Worm (Caenorhabditis elegans) whole organism, young adult: ENCODE data around the gene uroc-1.
A peak's percentile ranks its signal among the peaks of the same experiment; 100 is the strongest.

Source experiments
- B0035.1 ChIP-seq: sonication (generic microtip); optimal IDR thresholded peaks from 2 replicates; lab custom pipeline; 2016; ENCODE audit warnings: missing genetic modification characterization, mild to moderate bottlenecking, missing compliant biosample characterization, missing genotype, missing genetic modification reagents
- B0336.3 ChIP-seq: fragments of 200-800 bp; sonication (Bioruptor generic); IDR thresholded peaks from 2 replicates; pipeline ENCODE4 v1.3.6; 2022; ENCODE audit warnings: missing genetic modification characterization, missing compliant biosample characterization
- C06A6.2 ChIP-seq: fragments of 200-800 bp; sonication (Bioruptor generic); conservative IDR thresholded peaks from 2 replicates; pipeline ENCODE4 v1.3.6; 2022; ENCODE audit warnings: missing genetic modification characterization, missing compliant biosample characterization
- F10E7.11 ChIP-seq: sonication (generic microtip); optimal IDR thresholded peaks from 2 replicates; lab custom pipeline; 2017; ENCODE audit warnings: mild to moderate bottlenecking, missing genetic modification characterization, moderate library complexity, missing compliant biosample characterization
- K12H6.12 ChIP-seq: fragments of 200-800 bp; sonication (Bioruptor generic); optimal IDR thresholded peaks from 2 replicates; lab custom pipeline; 2018; ENCODE audit warnings: mild to moderate bottlenecking, missing genetic modification characterization, missing compliant biosample characterization
- Y53G8AR.9 ChIP-seq: fragments of 200-800 bp; sonication (Bioruptor generic); conservative IDR thresholded peaks from 2 replicates; pipeline ENCODE4 v1.3.6; 2022; ENCODE audit warnings: missing genetic modification reagents, missing genetic modification characterization, missing compliant biosample characterization
- Y56A3A.18 ChIP-seq: fragments of 200-800 bp; sonication (Bioruptor generic); IDR thresholded peaks from 2 replicates; pipeline ENCODE4 v1.3.6; 2022; ENCODE audit warnings: missing genetic modification reagents, missing genetic modification characterization, missing compliant biosample characterization
- ZK185.1 ChIP-seq: sonication (generic microtip); optimal IDR thresholded peaks from 2 replicates; lab custom pipeline; 2016; ENCODE audit warnings: mild to moderate bottlenecking, missing genetic modification characterization, missing compliant biosample characterization; ENCODE audit not compliant: poor library complexity, severe bottlenecking
- ama-1 ChIP-seq, 3 experiments: fragments of 150-350 bp in 1 of 3; sonication (generic microtip) in 2 of 3; optimal IDR thresholded peaks; 2 replicates each; lab custom pipeline; 2014 to 2018; ENCODE audit warnings: missing biosample characterization in 2 of 3, missing genetic modification characterization in 2 of 3, missing genetic modification reagents in 2 of 3
- atf-7 ChIP-seq: sonication (generic microtip); optimal IDR thresholded peaks from 2 replicates; lab custom pipeline; 2017; ENCODE audit warnings: mild to moderate bottlenecking, missing genetic modification characterization, missing compliant biosample characterization
- athp-1 ChIP-seq: sonication (generic microtip); optimal IDR thresholded peaks from 2 replicates; lab custom pipeline; 2017; ENCODE audit warnings: mild to moderate bottlenecking, missing genetic modification characterization, missing compliant biosample characterization
- attf-5 ChIP-seq: fragments of 200-800 bp; sonication (Bioruptor generic); optimal IDR thresholded peaks from 2 replicates; lab custom pipeline; 2018; ENCODE audit warnings: mild to moderate bottlenecking, missing genetic modification characterization, missing compliant biosample characterization
- attf-6 ChIP-seq: fragments of 200-800 bp; sonication (Bioruptor generic); IDR thresholded peaks from 2 replicates; pipeline ENCODE4 v1.3.6; 2022; ENCODE audit warnings: missing genetic modification reagents, missing genetic modification characterization, missing compliant biosample characterization
- cebp-1 ChIP-seq, 2 experiments: fragments of 200-800 bp in 1 of 2; sonication (Bioruptor generic) in 1 of 2; sonication (generic microtip) in 1 of 2; IDR thresholded peaks in 1 of 2; optimal IDR thresholded peaks in 1 of 2; 2 replicates each; pipeline versions ENCODE4 v1.3.6 to Lab custom; 2017 to 2022; ENCODE audit warnings: missing compliant biosample characterization in 2 of 2, missing genetic modification characterization in 2 of 2, mild to moderate bottlenecking in 1 of 2, missing genetic modification reagents in 1 of 2, moderate library complexity in 1 of 2
- cebp-2 ChIP-seq: fragments of 200-800 bp; sonication (Bioruptor generic); IDR thresholded peaks from 2 replicates; pipeline ENCODE4 v1.3.6; 2022; ENCODE audit warnings: missing genetic modification characterization, missing compliant biosample characterization
- ceh-27 ChIP-seq: fragments of 200-800 bp; sonication (Bioruptor generic); optimal IDR thresholded peaks from 2 replicates; lab custom pipeline; 2018; ENCODE audit warnings: mild to moderate bottlenecking, missing genetic modification characterization, moderate library complexity, missing compliant biosample characterization
- ceh-58 ChIP-seq: fragments of 200-800 bp; sonication (Bioruptor generic); IDR thresholded peaks from 2 replicates; pipeline ENCODE4 v1.3.6; 2022; ENCODE audit warnings: missing genetic modification characterization, missing compliant biosample characterization
- dox-1 ChIP-seq: fragments of 200-800 bp; sonication (Bioruptor generic); IDR thresholded peaks from 2 replicates; pipeline ENCODE4 v1.3.6; 2022; ENCODE audit warnings: missing genetic modification reagents, missing genetic modification characterization, missing compliant biosample characterization
- egrh-3 ChIP-seq: fragments of 200-800 bp; sonication (Bioruptor generic); IDR thresholded peaks from 2 replicates; pipeline ENCODE4 v1.3.6; 2022; ENCODE audit warnings: missing genetic modification reagents, missing genetic modification characterization, missing compliant biosample characterization
- hmg-1.2 ChIP-seq: fragments of 200-800 bp; sonication (Bioruptor generic); IDR thresholded peaks from 2 replicates; pipeline ENCODE4 v1.3.6; 2022; ENCODE audit warnings: missing genetic modification reagents, missing genetic modification characterization, missing compliant biosample characterization
- hmg-20 ChIP-seq: fragments of 200-800 bp; sonication (Bioruptor generic); IDR thresholded peaks from 2 replicates; pipeline ENCODE4 v1.3.6; 2022; ENCODE audit warnings: missing genetic modification reagents, missing genetic modification characterization, missing compliant biosample characterization
- let-607 ChIP-seq, 2 experiments: fragments of 200-800 bp in 1 of 2; sonication (Bioruptor generic) in 1 of 2; sonication (generic microtip) in 1 of 2; optimal IDR thresholded peaks; 2 replicates each; lab custom pipeline; 2016 to 2018; ENCODE audit warnings: mild to moderate bottlenecking in 2 of 2, missing compliant biosample characterization in 2 of 2, missing genetic modification characterization in 2 of 2, moderate library complexity in 2 of 2, missing genotype in 1 of 2
- lin-26 ChIP-seq: fragments of 200-800 bp; sonication (Bioruptor generic); IDR thresholded peaks from 2 replicates; pipeline ENCODE4 v1.3.6; 2022; ENCODE audit warnings: missing genetic modification reagents, missing genetic modification characterization, missing compliant biosample characterization
- lin-35 ChIP-seq, 3 experiments: fragments of 150-350 bp in 2 of 3; sonication (generic microtip) in 1 of 3; optimal IDR thresholded peaks; 2 replicates each; lab custom pipeline; 2014 to 2018; ENCODE audit warnings: missing biosample characterization in 3 of 3, missing genetic modification characterization in 3 of 3, missing genetic modification reagents in 3 of 3
- lin-40 ChIP-seq: sonication (generic microtip); optimal IDR thresholded peaks from 2 replicates; lab custom pipeline; 2016; ENCODE audit warnings: missing genetic modification characterization, mild to moderate bottlenecking, missing compliant biosample characterization, missing genotype, missing genetic modification reagents
- lin-54 ChIP-seq: fragments of 200-800 bp; sonication (Bioruptor generic); optimal IDR thresholded peaks from 2 replicates; lab custom pipeline; 2018; ENCODE audit warnings: mild to moderate bottlenecking, missing genetic modification characterization, missing compliant biosample characterization
- mel-28 ChIP-seq: sonication (generic microtip); optimal IDR thresholded peaks from 2 replicates; lab custom pipeline; 2016; ENCODE audit warnings: borderline replicate concordance, mild to moderate bottlenecking, missing genetic modification characterization, missing compliant biosample characterization
- mes-4 ChIP-seq: sonication (generic microtip); optimal IDR thresholded peaks from 2 replicates; lab custom pipeline; 2016; ENCODE audit warnings: missing genotype, missing genetic modification characterization, missing compliant biosample characterization
- nhr-120 ChIP-seq: fragments of 200-800 bp; sonication (Bioruptor generic); IDR thresholded peaks from 2 replicates; pipeline ENCODE4 v1.3.6; 2022; ENCODE audit warnings: missing genetic modification characterization, missing compliant biosample characterization
- nhr-80 ChIP-seq: sonication (generic microtip); optimal IDR thresholded peaks from 2 replicates; lab custom pipeline; 2016; ENCODE audit warnings: missing genetic modification characterization, missing compliant biosample characterization
- pbrm-1 ChIP-seq: fragments of 200-800 bp; sonication (Bioruptor generic); IDR thresholded peaks from 2 replicates; pipeline ENCODE4 v1.3.6; 2022; ENCODE audit warnings: missing genetic modification reagents, missing genetic modification characterization, missing compliant biosample characterization
- sdz-38 ChIP-seq: sonication (generic microtip); optimal IDR thresholded peaks from 2 replicates; lab custom pipeline; 2016; ENCODE audit warnings: missing genotype, missing genetic modification characterization, missing compliant biosample characterization
- snpc-4 ChIP-seq, 5 experiments: fragments of 150-350 bp in 1 of 5; sonication (generic microtip) in 4 of 5; optimal IDR thresholded peaks; 2 replicates each; lab custom pipeline; 2014 to 2018; ENCODE audit warnings: missing genetic modification characterization in 5 of 5, missing biosample characterization in 3 of 5, antibody characterized with exemption in 2 of 5, mild to moderate bottlenecking in 2 of 5, missing compliant biosample characterization in 2 of 5, missing genotype in 2 of 5, moderate library complexity in 2 of 5, missing genetic modification reagents in 1 of 5
- somi-1 ChIP-seq: fragments of 200-800 bp; sonication (Bioruptor generic); optimal IDR thresholded peaks from 2 replicates; lab custom pipeline; 2018; ENCODE audit warnings: mild to moderate bottlenecking, missing genetic modification characterization, missing compliant biosample characterization
- tbp1 ChIP-seq: fragments of 200-800 bp; sonication (Bioruptor generic); optimal IDR thresholded peaks from 2 replicates; lab custom pipeline; 2018; ENCODE audit warnings: mild to moderate bottlenecking, missing genetic modification characterization, missing compliant biosample characterization
- tbx-9 ChIP-seq: sonication (generic microtip); optimal IDR thresholded peaks from 2 replicates; lab custom pipeline; 2016; ENCODE audit warnings: borderline replicate concordance, missing genetic modification characterization, inconsistent platforms, missing compliant biosample characterization
- tlf-1 ChIP-seq: fragments of 200-800 bp; sonication (Bioruptor generic); optimal IDR thresholded peaks from 2 replicates; lab custom pipeline; 2018; ENCODE audit warnings: mild to moderate bottlenecking, missing genetic modification characterization, missing compliant biosample characterization
- unc-62 ChIP-seq: fragments of 150-350 bp; optimal IDR thresholded peaks from 2 replicates; lab custom pipeline; 2014; ENCODE audit warnings: missing biosample characterization, missing genetic modification reagents, missing genetic modification characterization
- zfh-2 ChIP-seq: fragments of 200-800 bp; sonication (Bioruptor generic); conservative IDR thresholded peaks from 2 replicates; pipeline ENCODE4 v1.3.6; 2022; ENCODE audit warnings: missing genetic modification reagents, missing genetic modification characterization, missing compliant biosample characterization
- ztf-22 ChIP-seq: fragments of 200-800 bp; sonication (Bioruptor generic); optimal IDR thresholded peaks from 2 replicates; lab custom pipeline; 2018; ENCODE audit warnings: mild to moderate bottlenecking, missing genetic modification characterization, moderate library complexity, missing compliant biosample characterization
- ztf-26 ChIP-seq: sonication (generic microtip); optimal IDR thresholded peaks from 2 replicates; lab custom pipeline; 2017; ENCODE audit warnings: missing genetic modification characterization, missing compliant biosample characterization
- ztf-3 ChIP-seq: fragments of 200-800 bp; sonication (Bioruptor generic); optimal IDR thresholded peaks from 2 replicates; lab custom pipeline; 2018; ENCODE audit warnings: mild to moderate bottlenecking, missing genetic modification characterization, missing compliant biosample characterization

The uroc-1 gene

ce11 chrIV:16491411-16492036 is 51.0 kb downstream of the uroc-1 start (continued):
- TF ChIP-seq egrh-3 (GFP tag; lab: Robert Waterston, UW) = peak; percentile 31; the same call in 1 of the 2 replicates
- no peak for TF ChIP-seq sdz-38 (tag; lab: Kevin White, UChicago)
- peak; percentile 82 for TF ChIP-seq K12H6.12
- TF ChIP-seq lin-26 (GFP tag; lab: Robert Waterston, UW) = peak; percentile 92
- TF ChIP-seq snpc-4 (GFP tag; optimal IDR thresholded peaks at IDR 0.05; lab: Kevin White, UChicago) = no peak
- peak in 1 of 4 experiments; percentile 3 for TF ChIP-seq snpc-4 (tag; optimal IDR thresholded peaks at IDR 0.05; lab: Kevin White, UChicago)
- peak; percentile 15 for TF ChIP-seq lin-54 (GFP tag; lab: Kevin White, UChicago)

- TF ChIP-seq zfh-2 (GFP tag; lab: Robert Waterston, UW) (peak; percentile 48; the same call in 1 of the 2 replicates), hmg-20 (GFP tag; lab: Robert Waterston, UW) (no peak), athp-1 (tag; lab: Kevin White, UChicago) (no peak), lin-35 (GFP tag; optimal IDR thresholded peaks at IDR 0.05; lab: Kevin White, UChicago) (peak in 1 of 3 experiments; percentile 49), cebp-1 (GFP tag; IDR thresholded peaks at IDR 0.05; lab: Robert Waterston, UW) (no peak), cebp-1 (tag; optimal IDR thresholded peaks at IDR 0.05; lab: Kevin White, UChicago) (peak; percentile 53), lin-40 (tag; lab: Kevin White, UChicago) (peak; percentile 45), unc-62 (GFP tag; lab: Kevin White, UChicago) (peak; percentile 37), hmg-1.2 (GFP tag; lab: Robert Waterston, UW) (peak; percentile 44; the same call in 1 of the 2 replicates), ceh-27 (GFP tag; lab: Kevin White, UChicago) (peak; percentile 67), dox-1 (GFP tag; lab: Robert Waterston, UW) (peak; percentile 61), nhr-80 (tag; lab: Kevin White, UChicago) (peak; percentile 72), ztf-26 (tag; lab: Kevin White, UChicago) (peak; percentile 69), B0336.3 (GFP tag; lab: Robert Waterston, UW) (peak; percentile 27; the same call in 1 of the 2 replicates), Y56A3A.18 (GFP tag; lab: Robert Waterston, UW) (0 out of 2 replicates have a peak, but pooled peaks have one; percentile 48), C06A6.2 (GFP tag; lab: Robert Waterston, UW) (no peak), attf-5 (peak; percentile 59), tlf-1 (GFP tag; lab: Kevin White, UChicago) (no peak), let-607 (tag; optimal IDR thresholded peaks at IDR 0.05; lab: Kevin White, UChicago) (peak in 1 of 2 experiments; percentile 24), Y53G8AR.9 (GFP tag; lab: Robert Waterston, UW) (0 out of 2 replicates have a peak, but pooled peaks have one; percentile 33), ama-1 (optimal IDR thresholded peaks at IDR 0.05; lab: Kevin White, UChicago) (peak; percentile 15), ama-1 (GFP tag; optimal IDR thresholded peaks at IDR 0.05; lab: Kevin White, UChicago) (no peak), snpc-4 (GFP tag; optimal IDR thresholded peaks at IDR 0.05; lab: Kevin White, UChicago) (no peak), snpc-4 (tag; optimal IDR thresholded peaks at IDR 0.05; lab: Kevin White, UChicago) (peak in 2 of 4 experiments; percentile 16 to 25), ZK185.1 (tag; lab: Kevin White, UChicago) (peak; percentile 39), ceh-58 (GFP tag; lab: Robert Waterston, UW) (no peak)
These were observed 52.6 kb downstream of the uroc-1 start for ce11 chrIV:16489958-16490357.

ce11 chrIV:16488921-16489320 is 53.6 kb downstream of the uroc-1 start, which contains the start of gene rho-1:
rho-1 (minus strand) TSS chrIV:16489021.
- no peak for TF ChIP-seq atf-7
- no peak for TF ChIP-seq somi-1
- TF ChIP-seq mel-28 (tag; lab: Kevin White, UChicago) = no peak
- TF ChIP-seq pbrm-1 (GFP tag; lab: Robert Waterston, UW) = no peak
- TF ChIP-seq dox-1 (GFP tag; lab: Robert Waterston, UW) = no peak
- TF ChIP-seq mes-4 = no peak
- TF ChIP-seq attf-6 = no peak
- no peak for TF ChIP-seq B0035.1 (tag; lab: Kevin White, UChicago)
- no peak for TF ChIP-seq F10E7.11 (tag; lab: Kevin White, UChicago)
- no peak for TF ChIP-seq ztf-3
- TF ChIP-seq ztf-22 (GFP tag; lab: Kevin White, UChicago) = no peak
- no peak for TF ChIP-seq tbp1 (GFP tag; lab: Kevin White, UChicago)
- TF ChIP-seq cebp-2 (GFP tag; lab: Robert Waterston, UW) = no peak
- no peak for TF ChIP-seq tbx-9 (tag; lab: Kevin White, UChicago)
- TF ChIP-seq nhr-120 (GFP tag; lab: Robert Waterston, UW) = no peak
- TF ChIP-seq hmg-20 (GFP tag; lab: Robert Waterston, UW) = no peak
- TF ChIP-seq let-607 (tag; optimal IDR thresholded peaks at IDR 0.05; lab: Kevin White, UChicago) = no peak
- no peak for TF ChIP-seq ztf-26 (tag; lab: Kevin White, UChicago)
